Fruit fly (Drosophila melanogaster) whole organism, embryonic: ENCODE data around the gene CG33643.

Experiments
- CG1024 ChIP-seq: fragments of 200-800 bp; sonication (Bioruptor generic); IDR thresholded peaks from 2 replicates; pipeline ENCODE4 v1.3.6; 2022; ENCODE audit warnings: missing biosample characterization, missing genetic modification characterization
- CG11696 ChIP-seq: fragments of 200-800 bp; sonication (Bioruptor generic); IDR thresholded peaks from 2 replicates; pipeline ENCODE4 v1.3.6; 2022; ENCODE audit warnings: missing biosample characterization, missing genetic modification characterization
- CG12391 ChIP-seq: fragments of 200-800 bp; sonication (Bioruptor generic); optimal IDR thresholded peaks from 3 replicates; lab custom pipeline; 2018; ENCODE audit warnings: missing biosample characterization, mild to moderate bottlenecking, missing genetic modification characterization, moderate library complexity
- CG13123 ChIP-seq: fragments of 200-800 bp; sonication (Bioruptor generic); optimal IDR thresholded peaks from 2 replicates; lab custom pipeline; 2016; ENCODE audit warnings: missing biosample characterization, missing genetic modification characterization
- CG13894 ChIP-seq: fragments of 200-800 bp; sonication (Bioruptor generic); optimal IDR thresholded peaks from 3 replicates; lab custom pipeline; 2018; ENCODE audit warnings: missing biosample characterization, mild to moderate bottlenecking, missing genetic modification characterization, moderate library complexity
- CG14965 ChIP-seq: fragments of 200-800 bp; sonication (Bioruptor generic); optimal IDR thresholded peaks from 2 replicates; lab custom pipeline; 2016; ENCODE audit warnings: missing biosample characterization, missing genetic modification characterization, borderline replicate concordance
- CG1603 ChIP-seq: fragments of 200-800 bp; sonication (Bioruptor generic); optimal IDR thresholded peaks from 2 replicates; lab custom pipeline; 2019; ENCODE audit warnings: missing biosample characterization, mild to moderate bottlenecking, missing genetic modification characterization, moderate library complexity
- CG1647 ChIP-seq: fragments of 200-800 bp; sonication (Bioruptor generic); optimal IDR thresholded peaks from 3 replicates; lab custom pipeline; 2016; ENCODE audit warnings: missing biosample characterization, missing genetic modification characterization
- CG17186 ChIP-seq: fragments of 200-800 bp; sonication (Bioruptor generic); optimal IDR thresholded peaks from 3 replicates; lab custom pipeline; 2017; ENCODE audit warnings: missing biosample characterization, missing genetic modification reagents, missing genetic modification characterization
- CG17568 ChIP-seq: fragments of 200-800 bp; sonication (Bioruptor generic); optimal IDR thresholded peaks from 2 replicates; lab custom pipeline; 2018; ENCODE audit warnings: missing biosample characterization, mild to moderate bottlenecking, missing genetic modification characterization, moderate library complexity
- CG17802 ChIP-seq: fragments of 200-800 bp; sonication (Bioruptor generic); optimal IDR thresholded peaks from 2 replicates; lab custom pipeline; 2018; ENCODE audit warnings: missing biosample characterization, mild to moderate bottlenecking, missing genetic modification characterization, moderate library complexity
- CG18599 ChIP-seq: fragments of 200-800 bp; sonication (Bioruptor generic); optimal IDR thresholded peaks from 3 replicates; lab custom pipeline; 2017; ENCODE audit warnings: missing biosample characterization, missing genetic modification characterization, mild to moderate bottlenecking, moderate library complexity, missing genetic modification reagents
- CG18764 ChIP-seq: fragments of 200-800 bp; sonication (Bioruptor generic); optimal IDR thresholded peaks from 3 replicates; lab custom pipeline; 2016; ENCODE audit warnings: missing biosample characterization, missing genetic modification characterization
- CG2202 ChIP-seq: fragments of 200-800 bp; sonication (Bioruptor generic); optimal IDR thresholded peaks from 2 replicates; lab custom pipeline; 2018; ENCODE audit warnings: missing biosample characterization, mild to moderate bottlenecking, missing genetic modification characterization
- CG32532 ChIP-seq: fragments of 200-800 bp; sonication (Bioruptor generic); IDR thresholded peaks from 2 replicates; pipeline ENCODE4 v1.3.6; 2022; ENCODE audit warnings: missing biosample characterization, missing genetic modification characterization
- CG33213 ChIP-seq: fragments of 200-800 bp; sonication (Bioruptor generic); optimal IDR thresholded peaks from 3 replicates; lab custom pipeline; 2016; ENCODE audit warnings: missing biosample characterization, missing genetic modification characterization
- CG3407 ChIP-seq: fragments of 200-800 bp; sonication (Bioruptor generic); optimal IDR thresholded peaks from 2 replicates; lab custom pipeline; 2018; ENCODE audit warnings: missing biosample characterization, mild to moderate bottlenecking, missing genetic modification characterization
- CG4820 ChIP-seq: fragments of 200-800 bp; sonication (Bioruptor generic); optimal IDR thresholded peaks from 3 replicates; lab custom pipeline; 2016; ENCODE audit warnings: missing biosample characterization, missing genetic modification characterization
- CG6683 ChIP-seq: fragments of 200-800 bp; sonication (Bioruptor generic); optimal IDR thresholded peaks from 2 replicates; lab custom pipeline; 2017; ENCODE audit warnings: missing biosample characterization, mild to moderate bottlenecking, missing genetic modification characterization, missing genetic modification reagents
- CG7372 ChIP-seq: fragments of 200-800 bp; sonication (Bioruptor generic); IDR thresholded peaks from 2 replicates; pipeline ENCODE4 v1.3.6; 2022; ENCODE audit warnings: missing biosample characterization, missing genetic modification characterization
- CG7839 ChIP-seq: fragments of 200-800 bp; sonication (Bioruptor generic); optimal IDR thresholded peaks from 3 replicates; lab custom pipeline; 2018; ENCODE audit warnings: missing biosample characterization, mild to moderate bottlenecking, missing genetic modification characterization, moderate library complexity
- CG9797 ChIP-seq: fragments of 200-800 bp; sonication (Bioruptor generic); optimal IDR thresholded peaks from 3 replicates; lab custom pipeline; 2018; ENCODE audit warnings: missing biosample characterization, mild to moderate bottlenecking, missing genetic modification characterization
- CG9817 ChIP-seq: fragments of 200-800 bp; sonication (Bioruptor generic); optimal IDR thresholded peaks from 2 replicates; lab custom pipeline; 2018; ENCODE audit warnings: missing biosample characterization, mild to moderate bottlenecking, missing genetic modification characterization, moderate library complexity
- Camta ChIP-seq: fragments of 200-800 bp; sonication (Bioruptor generic); optimal IDR thresholded peaks from 2 replicates; lab custom pipeline; 2016; ENCODE audit warnings: missing biosample characterization, missing genetic modification characterization
- Dek ChIP-seq: fragments of 200-800 bp; sonication (Bioruptor generic); optimal IDR thresholded peaks from 3 replicates; lab custom pipeline; 2019; ENCODE audit warnings: missing biosample characterization, mild to moderate bottlenecking, missing genetic modification characterization, moderate library complexity
- Dip3 ChIP-seq: fragments of 200-800 bp; sonication (Bioruptor generic); optimal IDR thresholded peaks from 3 replicates; lab custom pipeline; 2016; ENCODE audit warnings: missing biosample characterization, missing genetic modification characterization
- Hey ChIP-seq: fragments of 200-800 bp; sonication (Bioruptor generic); optimal IDR thresholded peaks from 3 replicates; lab custom pipeline; 2018; ENCODE audit warnings: missing biosample characterization, mild to moderate bottlenecking, missing genetic modification characterization
- HmgZ ChIP-seq: fragments of 200-800 bp; sonication (Bioruptor generic); optimal IDR thresholded peaks from 2 replicates; lab custom pipeline; 2018; ENCODE audit warnings: missing biosample characterization, mild to moderate bottlenecking, missing genetic modification characterization
- Med ChIP-seq: fragments of 200-800 bp; sonication (Bioruptor generic); peaks from one replicate; lab custom pipeline; 2016; ENCODE audit warnings: missing biosample characterization, missing genetic modification characterization, mild to moderate bottlenecking, inconsistent platforms, moderate library complexity
- Side ChIP-seq: fragments of 200-800 bp; sonication (Bioruptor generic); optimal IDR thresholded peaks from 2 replicates; lab custom pipeline; 2016; ENCODE audit warnings: missing biosample characterization, missing genetic modification characterization
- TFAM ChIP-seq: fragments of 200-800 bp; sonication (Bioruptor generic); optimal IDR thresholded peaks from 2 replicates; lab custom pipeline; 2017; ENCODE audit warnings: missing biosample characterization, missing genetic modification characterization, inconsistent platforms
- bsh ChIP-seq, 2 experiments: fragments of 200-800 bp; sonication (Bioruptor generic); optimal IDR thresholded peaks; 2 replicates each; lab custom pipeline; 2017 to 2018; ENCODE audit warnings: mild to moderate bottlenecking in 2 of 2, missing biosample characterization in 2 of 2, missing genetic modification characterization in 2 of 2, moderate library complexity in 1 of 2
- btn ChIP-seq: fragments of 200-800 bp; sonication (Bioruptor generic); optimal IDR thresholded peaks from 2 replicates; lab custom pipeline; 2016; ENCODE audit warnings: missing biosample characterization, missing genetic modification characterization
- chinmo ChIP-seq: fragments of 200-800 bp; sonication (Bioruptor generic); IDR thresholded peaks from 4 replicates; pipeline ENCODE4 v1.3.6; 2022; ENCODE audit warnings: missing biosample characterization, missing genetic modification characterization; ENCODE audit not compliant: partially characterized antibody
- cwo ChIP-seq: fragments of 200-800 bp; sonication (Bioruptor generic); optimal IDR thresholded peaks from 3 replicates; lab custom pipeline; 2017; ENCODE audit warnings: missing biosample characterization, missing genetic modification characterization, mild to moderate bottlenecking, moderate library complexity, missing genetic modification reagents
- da ChIP-seq: fragments of 200-800 bp; sonication (Bioruptor generic); optimal IDR thresholded peaks from 2 replicates; lab custom pipeline; 2016; ENCODE audit warnings: missing biosample characterization, missing genetic modification characterization
- hth ChIP-seq: fragments of >200 bp; optimal IDR thresholded peaks from 2 replicates; lab custom pipeline; 2017; ENCODE audit warnings: inconsistent platforms
- lilli ChIP-seq: fragments of 200-800 bp; sonication (Bioruptor generic); optimal IDR thresholded peaks from 3 replicates; lab custom pipeline; 2016; ENCODE audit warnings: missing biosample characterization, missing genetic modification characterization
- onecut ChIP-seq: fragments of 200-800 bp; sonication (Bioruptor generic); IDR thresholded peaks from 2 replicates; pipeline ENCODE4 v1.3.6; 2022; ENCODE audit warnings: missing biosample characterization, missing genetic modification characterization
- rib ChIP-seq: fragments of 200-800 bp; sonication (Bioruptor generic); IDR thresholded peaks from 2 replicates; pipeline ENCODE4 v1.3.6; 2022; ENCODE audit warnings: missing biosample characterization, missing genetic modification characterization
- run ChIP-seq: fragments of 200-800 bp; sonication (Bioruptor generic); optimal IDR thresholded peaks from 3 replicates; lab custom pipeline; 2018; ENCODE audit warnings: missing biosample characterization, mild to moderate bottlenecking, missing genetic modification characterization
- sd ChIP-seq: fragments of 200-800 bp; sonication (Bioruptor generic); optimal IDR thresholded peaks from 3 replicates; lab custom pipeline; 2018; ENCODE audit warnings: missing biosample characterization, mild to moderate bottlenecking, missing genetic modification characterization, moderate library complexity
- sens ChIP-seq: fragments of 200-800 bp; sonication (Bioruptor generic); peaks from one replicate; lab custom pipeline; 2016; ENCODE audit warnings: missing biosample characterization, missing genetic modification characterization
- sim ChIP-seq: fragments of 200-800 bp; sonication (Bioruptor generic); IDR thresholded peaks from 2 replicates; pipeline ENCODE4 v1.3.6; 2022; ENCODE audit warnings: missing biosample characterization, missing genetic modification characterization
- sisA ChIP-seq: fragments of 200-800 bp; sonication (Bioruptor generic); IDR thresholded peaks from 2 replicates; pipeline ENCODE4 v1.3.6; 2022; ENCODE audit warnings: missing biosample characterization, missing genetic modification characterization
- slbo ChIP-seq: fragments of 200-800 bp; sonication (Bioruptor generic); IDR thresholded peaks from 2 replicates; pipeline ENCODE4 v1.3.6; 2022; ENCODE audit warnings: missing biosample characterization, missing genetic modification characterization
- sob ChIP-seq: fragments of 200-800 bp; sonication (Bioruptor generic); IDR thresholded peaks from 2 replicates; pipeline ENCODE4 v1.3.6; 2022; ENCODE audit warnings: missing biosample characterization, missing genetic modification characterization
- sqz ChIP-seq: fragments of 200-800 bp; sonication (Bioruptor generic); optimal IDR thresholded peaks from 3 replicates; lab custom pipeline; 2018; ENCODE audit warnings: missing biosample characterization, mild to moderate bottlenecking, missing genetic modification characterization
- trem ChIP-seq: fragments of 200-800 bp; optimal IDR thresholded peaks from 3 replicates; lab custom pipeline; 2019; ENCODE audit warnings: missing biosample characterization, mild to moderate bottlenecking, missing genetic modification characterization, moderate library complexity
- unc-4 ChIP-seq: fragments of 200-800 bp; sonication (Bioruptor generic); IDR thresholded peaks from 2 replicates; pipeline ENCODE4 v1.3.6; 2022; ENCODE audit warnings: missing biosample characterization, missing genetic modification characterization; ENCODE audit not compliant: partially characterized antibody

CG33643 gene

dm6 chr2L:13542476-13542875, 11.6 kb downstream of the CG33643 start, which contains the start of gene CG9263:
Gene CG9263 (minus strand): TSS chr2L:13542576.
- TF ChIP-seq CG6683 (GFP tag; lab: Kevin White, UChicago) (no peak), Hey (no peak), slbo (GFP tag; lab: Robert Waterston, UW) (no peak), CG17568 (GFP tag; lab: Kevin White, UChicago) (no peak), sens (peak; percentile 50)

DNA sequence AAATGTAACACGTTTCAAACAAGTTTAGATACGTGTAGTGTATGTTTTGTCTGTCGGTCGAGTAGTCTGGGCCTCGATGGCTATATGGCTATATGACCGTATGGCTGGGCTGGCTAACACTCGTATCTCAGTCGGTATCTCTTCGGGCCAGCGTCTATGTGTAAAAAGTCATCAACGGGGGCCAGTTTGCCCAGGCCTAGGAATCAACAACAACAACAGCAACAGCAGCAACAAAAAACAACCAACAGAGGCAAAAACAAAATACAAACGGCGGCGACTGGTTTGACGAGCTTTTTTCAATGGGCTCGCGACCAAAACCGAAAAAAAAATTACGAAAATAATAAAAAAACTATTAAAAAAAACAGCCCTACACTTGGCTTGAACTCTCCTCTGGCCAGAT, 14.8 kb downstream of the CG33643 start:
- TF ChIP-seq lilli (GFP tag; lab: Kevin White, UChicago) (no peak), CG7372 (GFP tag; lab: Robert Waterston, UW) (no peak), btn (GFP tag; lab: Kevin White, UChicago) (no peak), Dip3 (GFP tag; lab: Kevin White, UChicago) (no peak), CG13123 (GFP tag; lab: Kevin White, UChicago) (no peak), CG33213 (GFP tag; lab: Kevin White, UChicago) (no peak), HmgZ (tag; lab: Kevin White, UChicago) (no peak), onecut (GFP tag; lab: Robert Waterston, UW) (no peak), sd (tag; lab: Kevin White, UChicago) (no peak), CG1647 (GFP tag; lab: Kevin White, UChicago) (no peak), CG9817 (tag; lab: Kevin White, UChicago) (no peak), Camta (GFP tag; lab: Kevin White, UChicago) (no peak), CG9797 (GFP tag; lab: Kevin White, UChicago) (no peak), CG17802 (tag; lab: Kevin White, UChicago) (no peak), CG2202 (tag; lab: Kevin White, UChicago) (no peak), run (tag; lab: Kevin White, UChicago) (no peak), da (GFP tag; lab: Kevin White, UChicago) (no peak), CG32532 (GFP tag; lab: Robert Waterston, UW) (no peak), CG14965 (GFP tag; lab: Kevin White, UChicago) (no peak), cwo (GFP tag; lab: Kevin White, UChicago) (no peak), sob (GFP tag; lab: Robert Waterston, UW) (no peak), CG1024 (GFP tag; lab: Robert Waterston, UW) (no peak), Dek (tag; lab: Kevin White, UChicago) (no peak), CG18764 (GFP tag; lab: Kevin White, UChicago) (no peak), hth (lab: Kevin White, UChicago) (no peak), Med (GFP tag; lab: Kevin White, UChicago) (peak; percentile 22), sisA (no peak), CG11696 (no peak), TFAM (GFP tag; lab: Kevin White, UChicago) (no peak), trem (tag; lab: Kevin White, UChicago) (no peak), CG12391 (tag; lab: Kevin White, UChicago) (no peak), CG18599 (GFP tag; lab: Kevin White, UChicago) (no peak), sqz (peak; percentile 82), CG3407 (GFP tag; lab: Kevin White, UChicago) (no peak), CG4820 (GFP tag; lab: Kevin White, UChicago) (no peak), chinmo (GFP tag; lab: Robert Waterston, UW) (0 out of 4 replicates have a peak, but pooled peaks have one; percentile 67), CG7839 (tag; lab: Kevin White, UChicago) (no peak), bsh (GFP tag; optimal IDR thresholded peaks at IDR 0.05; lab: Kevin White, UChicago) (peak in 1 of 2 experiments; percentile 95), Side (GFP tag; lab: Kevin White, UChicago) (no peak), unc-4 (GFP tag; lab: Robert Waterston, UW) (no peak), CG17186 (no peak), CG1603 (tag; lab: Kevin White, UChicago) (no peak), sim (GFP tag; lab: Robert Waterston, UW) (no peak), CG13894 (tag; lab: Kevin White, UChicago) (peak; percentile 92), sens (peak; percentile 69), rib (no peak)
